In genomic region chrX:8246126-8246525, ce11 we compare ENCODE assay signal across 6 worm cellular contexts.
A peak's percentile ranks its signal among the peaks of the same experiment; 100 is the strongest.
TF ChIP-seq lines count a peak whose summit lies in the region.

kqt-2 (minus strand) TSS chrX:8246369.

TF ChIP-seq in whole organism, L1 larva, 84 proteins besides CTCF, POLR2A, EP300 and RAD21:
- no peak for TF ChIP-seq egl-13 (tag; optimal IDR thresholded peaks at IDR 0.05; lab: Kevin White, UChicago)
- TF ChIP-seq elt-2 (tag; optimal IDR thresholded peaks at IDR 0.05; lab: Kevin White, UChicago) = peak; percentile 62
- TF ChIP-seq C16A3.4 (tag; optimal IDR thresholded peaks at IDR 0.05; lab: Kevin White, UChicago) = no peak
- no peak for TF ChIP-seq lin-39 (tag; optimal IDR thresholded peaks at IDR 0.05; lab: Kevin White, UChicago)
- no peak for TF ChIP-seq F16B12.6 (tag; optimal IDR thresholded peaks at IDR 0.05; lab: Kevin White, UChicago)

TF ChIP-seq in whole organism, L2 larva, 48 proteins besides CTCF, POLR2A, EP300 and RAD21:
- TF ChIP-seq sma-9 (GFP tag; optimal IDR thresholded peaks at IDR 0.05; lab: Kevin White, UChicago) (no peak), sma-9 (tag; optimal IDR thresholded peaks at IDR 0.05; lab: Kevin White, UChicago) (no peak), nhr-6 (tag; optimal IDR thresholded peaks at IDR 0.05; lab: Kevin White, UChicago) (no peak), lin-13 (GFP tag; optimal IDR thresholded peaks at IDR 0.05; lab: Kevin White, UChicago) (no peak), crh-2 (tag; optimal IDR thresholded peaks at IDR 0.05; lab: Kevin White, UChicago) (peak; percentile 32), mbf-1 (tag; optimal IDR thresholded peaks at IDR 0.05; lab: Kevin White, UChicago) (no peak), mab-5 (tag; optimal IDR thresholded peaks at IDR 0.05; lab: Kevin White, UChicago) (no peak), ztf-11 (tag; optimal IDR thresholded peaks at IDR 0.05; lab: Kevin White, UChicago) (no peak), ztf-1 (GFP tag; conservative IDR thresholded peaks at IDR 0.05; lab: Robert Waterston, UW) (no peak), fos-1 (tag; optimal IDR thresholded peaks at IDR 0.05; lab: Kevin White, UChicago) (peak; percentile 69), R02D3.7 (tag; optimal IDR thresholded peaks at IDR 0.05; lab: Kevin White, UChicago) (no peak), sma-3 (GFP tag; optimal IDR thresholded peaks at IDR 0.05; lab: Kevin White, UChicago) (no peak), aly-2 (tag; optimal IDR thresholded peaks at IDR 0.05; lab: Kevin White, UChicago) (no peak), elt-3 (tag; optimal IDR thresholded peaks at IDR 0.05; lab: Kevin White, UChicago) (no peak), blmp-1 (tag; optimal IDR thresholded peaks at IDR 0.05; lab: Kevin White, UChicago; ENCODE audit: insufficient read depth) (no peak)
TF ChIP-seq in whole organism, L2 larva: peak in this region for 2.

TF ChIP-seq in whole organism, L3 larva, 47 proteins besides CTCF, POLR2A, EP300 and RAD21:
- TF ChIP-seq fos-1 (tag; optimal IDR thresholded peaks at IDR 0.05; lab: Kevin White, UChicago) (no peak), elt-2 (tag; optimal IDR thresholded peaks at IDR 0.05; lab: Kevin White, UChicago) (peak; percentile 84), tbx-2 (tag; optimal IDR thresholded peaks at IDR 0.05; lab: Kevin White, UChicago) (no peak), elt-3 (tag; optimal IDR thresholded peaks at IDR 0.05; lab: Kevin White, UChicago) (no peak), mml-1 (tag; optimal IDR thresholded peaks at IDR 0.05; lab: Kevin White, UChicago) (no peak), pha-4 (tag; optimal IDR thresholded peaks at IDR 0.05; lab: Kevin White, UChicago) (peak; percentile 25), nhr-25 (tag; optimal IDR thresholded peaks at IDR 0.05; lab: Kevin White, UChicago) (no peak), pqm-1 (tag; optimal IDR thresholded peaks at IDR 0.05; lab: Kevin White, UChicago) (peak; percentile 74)

TF ChIP-seq in whole organism, L4 larva, 104 proteins besides CTCF, POLR2A, EP300 and RAD21:
- TF ChIP-seq hif-1 (tag; optimal IDR thresholded peaks at IDR 0.05; lab: Kevin White, UChicago) (no peak), F49E8.2 (tag; optimal IDR thresholded peaks at IDR 0.05; lab: Kevin White, UChicago; ENCODE audit: borderline replicate concordance) (no peak), php-3 (GFP tag; IDR thresholded peaks at IDR 0.05; lab: Robert Waterston, UW) (peak; percentile 21; the same call in 1 of the 2 replicates), pqm-1 (tag; optimal IDR thresholded peaks at IDR 0.05; lab: Kevin White, UChicago) (peak; percentile 38), madf-9 (GFP tag; conservative IDR thresholded peaks at IDR 0.05; lab: Robert Waterston, UW) (no peak), daf-12 (tag; optimal IDR thresholded peaks at IDR 0.05; lab: Kevin White, UChicago) (no peak), dmd-6 (GFP tag; IDR thresholded peaks at IDR 0.05; lab: Robert Waterston, UW) (peak; percentile 67), nhr-41 (GFP tag; IDR thresholded peaks at IDR 0.05; lab: Robert Waterston, UW) (no peak), mxl-2 (GFP tag; conservative IDR thresholded peaks at IDR 0.05; lab: Robert Waterston, UW) (no peak), hlh-11 (tag; optimal IDR thresholded peaks at IDR 0.05; lab: Kevin White, UChicago) (peak; percentile 23), hmg-1.1 (GFP tag; IDR thresholded peaks at IDR 0.05; lab: Robert Waterston, UW) (no peak), dve-1 (tag; optimal IDR thresholded peaks at IDR 0.05; lab: Kevin White, UChicago; ENCODE audit: insufficient read depth) (peak; percentile 68), attf-4 (tag; optimal IDR thresholded peaks at IDR 0.05; lab: Kevin White, UChicago) (no peak), nhr-28 (tag; optimal IDR thresholded peaks at IDR 0.05; lab: Kevin White, UChicago) (peak; percentile 43), nhr-77 (tag; optimal IDR thresholded peaks at IDR 0.05; lab: Kevin White, UChicago) (peak; percentile 36), daf-16 (GFP tag; optimal IDR thresholded peaks at IDR 0.05; lab: Kevin White, UChicago) (no peak), daf-16 (tag; optimal IDR thresholded peaks at IDR 0.05; lab: Kevin White, UChicago) (peak; percentile 75)

TF ChIP-seq in whole organism, late embryonic, 69 proteins besides CTCF, POLR2A, EP300 and RAD21:
- TF ChIP-seq elt-2 (tag; optimal IDR thresholded peaks at IDR 0.05; lab: Kevin White, UChicago) (peak; percentile 46), lim-6 (tag; optimal IDR thresholded peaks at IDR 0.05; lab: Kevin White, UChicago) (no peak)

TF ChIP-seq in whole organism, young adult, 124 proteins besides CTCF, POLR2A, EP300 and RAD21:
- TF ChIP-seq let-607 (tag; optimal IDR thresholded peaks at IDR 0.05; lab: Kevin White, UChicago) (peak in 1 of 2 experiments; percentile 0), nhr-80 (tag; optimal IDR thresholded peaks at IDR 0.05; lab: Kevin White, UChicago) (peak; percentile 75), ztf-3 (GFP tag; optimal IDR thresholded peaks at IDR 0.05; lab: Kevin White, UChicago) (no peak), tlf-1 (GFP tag; optimal IDR thresholded peaks at IDR 0.05; lab: Kevin White, UChicago) (no peak), mcd-1 (GFP tag; IDR thresholded peaks at IDR 0.05; lab: Robert Waterston, UW) (no peak), dox-1 (GFP tag; IDR thresholded peaks at IDR 0.05; lab: Robert Waterston, UW) (peak; percentile 35; the same call in 1 of the 2 replicates)
TF ChIP-seq in whole organism, young adult: peak in this region for 3.
